Worm (Caenorhabditis elegans): ENCODE results near the gene C04H4.1.

DNA sequence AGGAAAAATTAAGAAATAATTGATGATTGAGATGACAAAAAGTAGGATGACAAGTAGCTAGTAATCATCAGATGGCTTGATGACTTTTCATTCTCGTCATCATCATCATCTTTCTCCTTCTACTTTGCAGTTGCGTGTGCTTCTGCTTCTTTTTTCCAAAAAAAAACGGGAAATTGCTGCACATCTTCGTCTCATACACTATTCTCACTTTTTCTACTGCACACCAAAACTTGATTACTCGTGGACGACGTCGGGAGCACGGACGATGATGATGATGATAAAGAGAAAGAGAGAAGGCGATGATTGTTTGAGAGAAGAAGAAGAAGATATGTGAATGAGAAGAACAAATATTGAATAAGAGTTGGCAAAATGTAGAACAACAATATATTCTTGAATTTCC lies 37.5 kb upstream of the C04H4.1 start:
- TF ChIP-seq lsy-2 (tag; optimal IDR thresholded peaks at IDR 0.05) (no peak), snpc-4 (tag; optimal IDR thresholded peaks at IDR 0.05) (no peak), nhr-237 (tag; optimal IDR thresholded peaks at IDR 0.05) (no peak), flh-1 (GFP tag; optimal IDR thresholded peaks at IDR 0.05) (no peak), unc-62 (GFP tag; optimal IDR thresholded peaks at IDR 0.05) (no peak), lin-13 (tag; optimal IDR thresholded peaks at IDR 0.05) (no peak), blmp-1 (tag; optimal IDR thresholded peaks at IDR 0.05) (no peak)
